Worm (Caenorhabditis elegans) whole organism, L4/young adult: ENCODE results near the gene pars-1.

Source experiments
- W03F9.2 ChIP-seq: fragments of 150-350 bp; optimal IDR thresholded peaks from 2 replicates; lab custom pipeline; 2014; ENCODE audit warnings: missing biosample characterization, missing genetic modification characterization
- dao-5 ChIP-seq: sonication (generic microtip); optimal IDR thresholded peaks from 2 replicates; lab custom pipeline; 2016; ENCODE audit warnings: missing genotype, missing genetic modification characterization, moderate library complexity, missing compliant biosample characterization
- him-1 ChIP-seq: sonication (generic microtip); optimal IDR thresholded peaks from 2 replicates; lab custom pipeline; 2016; ENCODE audit warnings: missing genotype, missing genetic modification reagents, missing genetic modification characterization, missing compliant biosample characterization

Gene pars-1

DNA sequence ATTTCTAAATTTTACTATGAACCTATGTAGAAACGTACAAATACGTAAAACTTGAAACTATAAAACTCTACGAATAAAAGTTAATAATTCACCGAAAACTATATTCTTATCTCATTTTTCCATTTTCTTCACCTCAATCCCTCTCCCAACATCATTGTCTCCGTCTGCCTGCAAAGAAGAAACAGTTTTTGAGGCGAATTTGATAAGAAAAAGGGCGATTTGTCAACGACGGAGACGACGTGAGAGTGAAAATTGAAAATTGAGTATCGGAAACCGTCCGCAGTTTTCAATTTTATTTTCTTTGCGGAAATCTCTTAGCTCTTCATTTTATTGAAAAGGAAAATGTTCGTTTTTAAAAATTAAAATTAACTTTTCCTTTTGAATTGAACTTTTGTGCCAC, 26.8 kb upstream of the pars-1 start:
- no peak for TF ChIP-seq W03F9.2 (tag; lab: Kevin White, UChicago)
- TF ChIP-seq him-1 (tag; lab: Kevin White, UChicago), result no peak
- no peak for TF ChIP-seq dao-5 (tag; lab: Kevin White, UChicago)

DNA sequence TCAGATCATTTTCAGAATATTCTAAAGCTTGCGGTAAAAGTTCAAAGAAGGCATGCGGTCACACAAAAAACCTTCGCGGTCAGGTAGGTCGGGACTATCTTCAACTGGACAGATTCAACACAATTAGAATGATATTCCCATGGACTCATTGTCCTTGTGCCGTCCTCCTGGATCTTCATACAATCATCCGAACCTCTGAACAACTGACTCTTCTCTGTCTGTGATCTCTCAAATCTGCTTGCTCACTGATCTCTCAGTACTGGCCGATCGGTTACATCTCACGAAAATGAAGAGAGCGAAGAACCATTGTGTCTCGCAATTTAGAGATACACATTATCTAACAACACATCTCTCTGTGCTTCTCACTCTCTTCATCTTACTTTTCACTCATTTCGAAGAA, 23.3 kb upstream of the pars-1 start:
- TF ChIP-seq dao-5 (tag; lab: Kevin White, UChicago) (no peak), W03F9.2 (tag; lab: Kevin White, UChicago) (no peak), him-1 (tag; lab: Kevin White, UChicago) (no peak)

DNA sequence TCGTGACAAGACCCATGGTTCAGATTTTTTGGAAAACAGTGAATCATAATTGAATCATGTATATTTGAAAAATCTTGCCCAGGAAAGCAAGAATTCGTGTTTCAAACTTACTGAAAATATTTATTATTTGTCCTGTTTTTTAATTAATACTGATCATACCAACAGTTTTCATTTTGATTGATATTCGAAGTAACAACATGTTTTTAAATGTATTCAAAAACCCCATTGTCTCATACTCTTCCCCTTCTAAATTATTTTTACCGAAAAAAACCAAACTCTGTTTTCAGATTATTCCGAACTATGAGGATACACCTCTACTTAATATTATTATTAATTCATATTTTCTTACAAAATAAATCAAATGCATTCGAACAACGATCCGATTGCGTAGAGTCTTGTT, 22.6 kb upstream of the pars-1 start, which contains the start of gene R151.1:
R151.1 (plus strand) TSS at position 301 of the 400 bp plus-strand sequence.
- no peak for TF ChIP-seq dao-5 (tag; lab: Kevin White, UChicago)
- no peak for TF ChIP-seq him-1 (tag; lab: Kevin White, UChicago)

DNA sequence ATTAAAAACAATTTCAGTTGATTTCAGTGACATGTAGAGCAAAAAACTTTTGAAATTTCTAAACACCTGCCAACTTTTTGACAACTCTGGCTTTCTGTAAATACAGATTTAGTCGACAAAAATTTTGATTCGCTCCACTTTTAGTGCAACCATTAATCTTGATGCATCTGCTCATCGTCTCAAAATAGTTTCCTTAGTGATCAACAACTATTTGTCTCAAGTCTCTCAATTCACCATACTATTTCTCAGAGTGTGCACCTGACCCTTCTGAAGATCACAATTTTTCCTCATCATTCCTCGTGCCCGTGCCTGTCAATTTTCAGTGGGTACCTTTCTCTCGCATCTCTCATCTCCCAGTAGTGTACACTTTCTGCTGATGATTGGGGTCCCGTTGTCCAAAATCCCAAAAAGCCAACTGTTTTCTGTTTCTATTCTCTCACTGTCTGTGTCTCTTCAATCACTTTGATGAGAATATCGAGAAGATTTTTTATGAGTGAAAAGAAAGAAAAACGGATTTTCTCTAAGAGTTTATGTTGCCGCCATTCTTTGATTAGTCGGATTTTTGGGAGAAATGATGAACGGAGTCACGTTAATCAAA, 21.8 kb upstream of the pars-1 start:
- TF ChIP-seq dao-5 (tag; lab: Kevin White, UChicago) (no peak), W03F9.2 (tag; lab: Kevin White, UChicago) (no peak), him-1 (tag; lab: Kevin White, UChicago) (no peak)

DNA sequence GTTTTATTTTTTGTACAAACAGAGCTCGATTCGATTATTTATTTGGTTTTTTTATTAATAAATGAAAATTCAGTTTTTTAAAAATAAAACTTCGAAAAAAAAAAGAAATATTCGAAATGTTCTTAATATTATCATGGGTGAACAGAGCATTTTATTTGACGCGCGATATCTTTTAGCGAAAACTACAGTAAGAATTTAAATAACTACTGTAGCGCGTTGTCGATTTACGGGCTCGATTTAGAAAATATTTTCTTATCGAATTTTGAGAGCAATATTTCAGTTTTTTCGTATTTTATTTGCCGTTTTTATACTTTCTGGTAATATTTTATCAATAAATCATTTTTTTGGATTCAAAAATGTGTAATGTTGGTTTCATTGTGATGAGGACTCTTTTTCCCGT, 17.7 kb upstream of the pars-1 start:
- no peak for TF ChIP-seq dao-5 (tag; lab: Kevin White, UChicago)
- no peak for TF ChIP-seq W03F9.2 (tag; lab: Kevin White, UChicago)
- TF ChIP-seq him-1 (tag; lab: Kevin White, UChicago), result no peak

DNA sequence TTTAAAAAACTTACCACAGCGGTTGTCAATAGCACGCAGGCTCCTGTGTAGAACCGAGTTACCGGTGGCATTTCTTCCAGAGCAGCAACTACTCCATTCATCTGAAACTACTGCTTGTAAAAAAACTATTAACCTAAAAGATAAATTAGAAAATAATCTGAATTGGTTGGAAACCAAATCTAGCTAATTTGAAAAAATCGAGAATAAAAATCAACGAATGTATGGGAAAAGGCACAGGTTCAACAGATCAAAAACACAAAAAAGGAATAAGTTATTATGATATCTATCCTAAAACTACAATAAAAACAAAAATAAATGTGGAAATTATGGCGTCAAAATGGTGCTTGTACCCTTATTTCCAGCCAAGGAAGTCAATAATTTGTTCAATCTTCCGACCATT, 15.8 kb upstream of the pars-1 start, which contains the start of gene der-2:
der-2 (minus strand) TSS at position 101 of the 400 bp plus-strand sequence.
- TF ChIP-seq dao-5 (tag; lab: Kevin White, UChicago), result no peak
- TF ChIP-seq W03F9.2 (tag; lab: Kevin White, UChicago), result no peak
- no peak for TF ChIP-seq him-1 (tag; lab: Kevin White, UChicago)

DNA sequence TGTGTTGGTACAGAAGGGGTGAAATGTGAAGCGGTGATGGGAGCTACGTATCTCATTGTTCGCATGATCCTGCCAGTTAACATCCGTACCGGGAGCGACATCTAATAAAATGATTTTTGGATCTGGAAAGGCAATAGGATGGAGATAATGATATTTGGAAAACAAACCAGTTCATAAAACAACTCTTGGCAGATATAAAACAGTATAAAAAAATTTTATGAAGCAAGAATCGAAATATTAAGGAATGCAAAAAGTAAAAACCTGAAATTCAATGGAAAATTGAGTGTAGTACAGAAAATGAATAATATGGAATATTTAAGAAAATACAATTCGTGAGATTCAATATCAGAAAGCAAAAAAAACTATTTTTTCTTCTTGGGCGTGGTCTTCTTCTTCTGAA, 12.2 kb upstream of the pars-1 start, which contains the start of gene hsp-75:
hsp-75 (minus strand) TSS at position 101 of the 400 bp plus-strand sequence.
- TF ChIP-seq him-1 (tag; lab: Kevin White, UChicago), result no peak
- TF ChIP-seq W03F9.2 (tag; lab: Kevin White, UChicago), result no peak
- TF ChIP-seq dao-5 (tag; lab: Kevin White, UChicago), result no peak

DNA sequence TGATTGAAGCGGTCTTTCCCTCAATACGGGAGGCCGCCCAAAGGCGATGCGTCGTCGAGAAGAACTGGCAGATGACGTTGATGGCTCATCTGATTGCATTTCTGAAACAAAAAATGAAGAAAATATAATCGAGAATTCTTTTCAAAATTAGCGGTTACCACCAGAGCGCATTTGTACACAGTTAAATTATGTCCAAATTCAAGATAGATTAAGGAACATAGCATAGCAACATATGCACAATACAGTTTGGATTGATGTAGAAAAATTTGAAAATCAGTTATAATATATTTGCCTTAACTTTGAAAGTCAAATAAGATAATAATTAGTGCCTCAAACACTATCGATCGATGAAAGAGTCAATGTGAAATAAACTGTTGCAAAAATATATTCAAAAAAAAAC, 9.1 kb upstream of the pars-1 start, which contains the start of gene R151.8:
R151.8 (minus strand) TSS at position 101 of the 400 bp plus-strand sequence.
- TF ChIP-seq dao-5 (tag; lab: Kevin White, UChicago) (no peak), him-1 (tag; lab: Kevin White, UChicago) (no peak), W03F9.2 (tag; lab: Kevin White, UChicago) (no peak)

DNA sequence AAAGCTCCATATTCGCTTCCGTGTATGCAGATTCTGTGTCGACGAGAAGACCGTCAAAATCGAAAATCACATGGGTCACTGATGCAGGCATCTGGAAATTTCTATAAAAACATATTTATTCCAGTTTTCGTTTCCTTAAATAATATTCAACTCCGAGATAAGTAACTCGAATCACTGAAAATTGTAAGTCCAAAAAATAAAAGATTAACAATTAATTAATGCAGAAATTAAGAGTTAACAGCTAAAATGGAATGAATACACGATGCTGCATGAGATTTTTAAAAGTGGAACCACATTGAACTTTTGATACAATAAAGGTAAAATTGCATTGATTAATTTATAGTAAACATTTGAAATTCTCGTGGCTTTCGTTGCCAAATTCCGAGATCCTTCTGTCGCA, 8.0 kb upstream of the pars-1 start, which contains the start of gene R151.10:
R151.10 (minus strand) TSS at position 101 of the 400 bp plus-strand sequence.
- TF ChIP-seq dao-5 (tag; lab: Kevin White, UChicago) (no peak), him-1 (tag; lab: Kevin White, UChicago) (no peak), W03F9.2 (tag; lab: Kevin White, UChicago) (no peak)

DNA sequence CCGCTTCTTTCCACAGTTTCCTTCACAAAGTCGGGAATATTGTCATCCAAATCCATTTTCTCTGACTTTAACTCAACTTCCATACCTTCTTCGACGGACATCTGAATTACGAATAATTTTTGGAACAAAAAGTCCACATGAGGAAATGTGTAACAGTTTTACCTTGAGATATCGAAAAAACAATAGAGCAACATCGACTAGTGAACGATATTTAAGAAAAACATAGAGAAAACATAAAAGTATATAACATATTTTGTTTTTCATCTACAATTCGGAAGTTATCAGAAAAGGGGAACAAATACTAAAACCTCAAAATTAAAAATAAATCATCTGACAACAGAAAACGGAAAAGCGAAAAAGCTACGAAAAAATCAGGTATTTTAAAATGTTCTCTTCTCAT, 6.0 kb upstream of the pars-1 start, which contains the start of gene adr-2:
adr-2 (minus strand) TSS at position 101 of the 400 bp plus-strand sequence.
- TF ChIP-seq dao-5 (tag; lab: Kevin White, UChicago) (no peak), W03F9.2 (tag; lab: Kevin White, UChicago) (no peak), him-1 (tag; lab: Kevin White, UChicago) (no peak)

DNA sequence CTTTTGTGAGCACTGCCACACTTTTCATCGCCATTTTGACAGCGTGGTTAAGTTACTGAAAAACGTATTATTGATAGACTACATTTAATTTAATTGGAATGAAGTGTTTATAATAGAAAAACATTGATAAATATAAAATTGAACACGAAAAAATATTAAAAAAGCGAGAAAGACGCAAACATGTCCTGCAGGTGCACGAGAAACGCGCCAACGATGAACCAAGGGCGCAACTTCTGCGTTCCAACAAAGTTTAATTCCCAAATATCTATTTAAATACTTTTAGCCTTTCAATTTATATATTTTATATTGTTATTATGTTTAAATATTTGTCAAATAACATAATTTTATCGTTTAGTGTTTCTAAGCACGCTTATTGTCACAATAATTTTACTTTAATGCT, 4.7 kb upstream of the pars-1 start, which contains the start of gene ndus-8:
ndus-8 (minus strand) TSS at position 55 of the 400 bp plus-strand sequence.
- TF ChIP-seq him-1 (tag; lab: Kevin White, UChicago), result no peak
- TF ChIP-seq dao-5 (tag; lab: Kevin White, UChicago), result no peak
- peak; percentile 88 for TF ChIP-seq W03F9.2 (tag; lab: Kevin White, UChicago)

DNA sequence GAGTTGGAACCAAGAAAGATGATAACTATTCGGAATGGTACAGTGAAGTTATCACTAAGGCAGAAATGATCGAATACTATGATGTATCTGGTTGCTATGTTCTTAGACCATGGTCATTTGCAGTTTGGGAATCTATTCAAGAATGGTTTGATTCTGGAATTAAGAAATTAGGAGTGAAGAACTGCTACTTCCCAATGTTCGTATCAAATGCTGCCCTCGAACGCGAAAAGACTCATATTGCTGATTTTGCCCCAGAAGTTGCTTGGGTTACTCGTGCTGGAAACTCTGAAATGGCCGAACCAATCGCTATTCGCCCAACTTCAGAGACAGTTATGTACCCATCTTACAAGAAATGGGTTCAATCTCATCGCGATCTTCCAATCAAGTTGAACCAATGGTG, 589 bp downstream of the pars-1 start:
- TF ChIP-seq dao-5 (tag; lab: Kevin White, UChicago), result no peak
- no peak for TF ChIP-seq W03F9.2 (tag; lab: Kevin White, UChicago)
- TF ChIP-seq him-1 (tag; lab: Kevin White, UChicago), result no peak

DNA sequence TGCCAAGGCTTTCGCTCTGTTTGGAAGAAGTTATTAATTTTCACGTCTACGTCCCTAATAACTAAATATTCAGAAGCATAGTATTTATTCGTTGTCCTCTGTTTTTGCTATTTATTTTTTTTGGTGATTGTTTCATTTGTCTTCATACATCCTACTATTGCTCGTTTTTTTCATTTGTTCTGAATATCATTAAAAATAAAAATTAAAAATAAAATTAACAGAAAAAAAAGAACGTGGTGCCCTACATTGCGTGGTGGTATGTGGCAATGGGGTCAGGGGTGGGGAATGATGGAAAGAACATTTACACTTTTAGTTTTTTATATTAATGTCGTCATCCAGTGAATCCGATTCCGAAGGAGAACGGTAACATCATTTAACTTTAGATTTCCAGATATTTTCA, 2.2 kb downstream of the pars-1 start, which contains the start of gene ztf-31:
ztf-31 (plus strand) TSS at position 301 of the 400 bp plus-strand sequence.
- TF ChIP-seq him-1 (tag; lab: Kevin White, UChicago) (no peak), W03F9.2 (tag; lab: Kevin White, UChicago) (no peak), dao-5 (tag; lab: Kevin White, UChicago) (no peak)

DNA sequence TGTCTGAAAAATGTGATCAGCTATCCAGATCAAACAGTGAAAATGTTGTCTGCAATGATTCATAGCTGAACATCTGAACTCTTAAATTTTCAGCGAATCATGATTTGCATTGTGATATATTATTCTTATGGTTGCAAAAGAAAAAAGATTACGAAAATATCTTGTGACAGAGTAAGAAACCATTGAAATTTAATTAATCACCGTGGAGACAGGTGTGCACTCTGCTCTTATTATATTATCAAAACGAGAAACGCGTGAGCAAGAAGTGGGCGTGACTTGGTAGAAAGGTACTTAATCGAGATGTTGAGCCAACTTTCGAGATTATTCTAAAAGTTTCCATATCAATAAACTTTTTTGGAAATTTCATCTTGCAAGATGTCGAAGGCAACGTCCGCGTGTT, 4.2 kb downstream of the pars-1 start, which contains the start of gene osm-10:
osm-10 (plus strand) TSS at position 293 of the 400 bp plus-strand sequence.
- no peak for TF ChIP-seq him-1 (tag; lab: Kevin White, UChicago)
